Fruit fly (Drosophila melanogaster): ENCODE data around the gene slp2.

Gene slp2

dm6 chr2L:3872283-3872682, 35.6 kb downstream of the slp2 start, which contains the start of gene CG31957:
Gene CG31957, minus strand, starts transcription at chr2L:3872458.
- TF ChIP-seq usp (GFP tag; optimal IDR thresholded peaks at IDR 0.05) (no peak), Dll (optimal IDR thresholded peaks at IDR 0.05) (no peak), psq (optimal IDR thresholded peaks at IDR 0.05) (no peak), EcR (GFP tag; optimal IDR thresholded peaks at IDR 0.05) (no peak), pan (optimal IDR thresholded peaks at IDR 0.05) (no peak), CG8478 (optimal IDR thresholded peaks at IDR 0.05) (no peak)

- TF ChIP-seq usp (GFP tag; optimal IDR thresholded peaks at IDR 0.05) (no peak), EcR (GFP tag; optimal IDR thresholded peaks at IDR 0.05) (no peak), psq (optimal IDR thresholded peaks at IDR 0.05) (no peak), Dll (optimal IDR thresholded peaks at IDR 0.05) (no peak), pan (optimal IDR thresholded peaks at IDR 0.05) (no peak), CG8478 (optimal IDR thresholded peaks at IDR 0.05) (no peak)
Measured at dm6 chr2L:3877011-3877410, 40.4 kb downstream of the slp2 start.

dm6 chr2L:3880048-3880447, 43.4 kb downstream of the slp2 start:
- TF ChIP-seq usp (GFP tag; optimal IDR thresholded peaks at IDR 0.05) (no peak), EcR (GFP tag; optimal IDR thresholded peaks at IDR 0.05) (no peak), pan (optimal IDR thresholded peaks at IDR 0.05) (no peak), CG8478 (optimal IDR thresholded peaks at IDR 0.05) (no peak), Dll (optimal IDR thresholded peaks at IDR 0.05) (no peak)

- TF ChIP-seq CG8478 (optimal IDR thresholded peaks at IDR 0.05) (no peak), pan (optimal IDR thresholded peaks at IDR 0.05) (no peak), EcR (GFP tag; optimal IDR thresholded peaks at IDR 0.05) (no peak), Dll (optimal IDR thresholded peaks at IDR 0.05) (no peak), usp (GFP tag; optimal IDR thresholded peaks at IDR 0.05) (no peak), psq (optimal IDR thresholded peaks at IDR 0.05) (no peak)
Measured at dm6 chr2L:3881164-3881563, 44.5 kb downstream of the slp2 start.

- TF ChIP-seq Dll (optimal IDR thresholded peaks at IDR 0.05), result no peak
- no peak for TF ChIP-seq usp (GFP tag; optimal IDR thresholded peaks at IDR 0.05)
- no peak for TF ChIP-seq psq (optimal IDR thresholded peaks at IDR 0.05)
- TF ChIP-seq EcR (GFP tag; optimal IDR thresholded peaks at IDR 0.05), result no peak
- TF ChIP-seq CG8478 (optimal IDR thresholded peaks at IDR 0.05), result no peak
- no peak for TF ChIP-seq pan (optimal IDR thresholded peaks at IDR 0.05)
Measured at dm6 chr2L:3882172-3882571, 45.5 kb downstream of the slp2 start.

- TF ChIP-seq EcR (GFP tag; optimal IDR thresholded peaks at IDR 0.05), result no peak
- TF ChIP-seq usp (GFP tag; optimal IDR thresholded peaks at IDR 0.05), result no peak
- no peak for TF ChIP-seq pan (optimal IDR thresholded peaks at IDR 0.05)
Measured at dm6 chr2L:3883939-3884338, 47.3 kb downstream of the slp2 start.

- no peak for TF ChIP-seq psq (optimal IDR thresholded peaks at IDR 0.05)
- no peak for TF ChIP-seq EcR (GFP tag; optimal IDR thresholded peaks at IDR 0.05)
- no peak for TF ChIP-seq usp (GFP tag; optimal IDR thresholded peaks at IDR 0.05)
- TF ChIP-seq CG8478 (optimal IDR thresholded peaks at IDR 0.05), result no peak
- no peak for TF ChIP-seq pan (optimal IDR thresholded peaks at IDR 0.05)
- no peak for TF ChIP-seq Dll (optimal IDR thresholded peaks at IDR 0.05)
Measured at dm6 chr2L:3888173-3888572, 51.5 kb downstream of the slp2 start.
